Worm (Caenorhabditis elegans) whole organism, mixed stage, embryonic: ENCODE results near the gene clec-135.

Source experiments
- ces-1 ChIP-seq: fragments of 150-350 bp; optimal IDR thresholded peaks from 2 replicates; lab custom pipeline; 2014; ENCODE audit warnings: missing biosample characterization, missing genetic modification reagents, missing genetic modification characterization
- elt-1 ChIP-seq: sonication (generic microtip); optimal IDR thresholded peaks from 2 replicates; lab custom pipeline; 2017; ENCODE audit warnings: missing genetic modification characterization, mild to moderate bottlenecking, missing compliant biosample characterization, antibody characterized with exemption, moderate library complexity, borderline replicate concordance; ENCODE audit not compliant: insufficient read depth
- elt-3 ChIP-seq: fragments of 150-350 bp; optimal IDR thresholded peaks from 2 replicates; lab custom pipeline; 2014; ENCODE audit warnings: missing biosample characterization, missing genetic modification characterization
- lin-13 ChIP-seq: fragments of 150-350 bp; optimal IDR thresholded peaks from 2 replicates; lab custom pipeline; 2014; ENCODE audit warnings: missing biosample characterization, missing genetic modification characterization
- lsy-2 ChIP-seq: fragments of 150-350 bp; optimal IDR thresholded peaks from 2 replicates; lab custom pipeline; 2014; ENCODE audit warnings: missing biosample characterization, missing genetic modification characterization
- nhr-12 ChIP-seq: fragments of 150-350 bp; optimal IDR thresholded peaks from 2 replicates; lab custom pipeline; 2014; ENCODE audit warnings: missing biosample characterization, missing genetic modification characterization
- nhr-76 ChIP-seq: sonication (generic microtip); optimal IDR thresholded peaks from 2 replicates; lab custom pipeline; 2017; ENCODE audit warnings: missing biosample characterization, missing genetic modification characterization
- pha-4 ChIP-seq: fragments of 150-350 bp; optimal IDR thresholded peaks from 2 replicates; lab custom pipeline; 2018; ENCODE audit warnings: missing biosample characterization, missing genetic modification reagents, missing genetic modification characterization
- sptf-1 ChIP-seq: sonication (generic microtip); optimal IDR thresholded peaks from 2 replicates; lab custom pipeline; 2017; ENCODE audit warnings: mild to moderate bottlenecking, missing genetic modification characterization, moderate library complexity, missing compliant biosample characterization
- unc-39 ChIP-seq: fragments of 150-350 bp; optimal IDR thresholded peaks from 2 replicates; lab custom pipeline; 2014; ENCODE audit warnings: missing biosample characterization, missing genetic modification characterization
- unc-62 ChIP-seq: fragments of 150-350 bp; optimal IDR thresholded peaks from 2 replicates; lab custom pipeline; 2014; ENCODE audit warnings: missing biosample characterization, missing genetic modification reagents, missing genetic modification characterization

DNA sequence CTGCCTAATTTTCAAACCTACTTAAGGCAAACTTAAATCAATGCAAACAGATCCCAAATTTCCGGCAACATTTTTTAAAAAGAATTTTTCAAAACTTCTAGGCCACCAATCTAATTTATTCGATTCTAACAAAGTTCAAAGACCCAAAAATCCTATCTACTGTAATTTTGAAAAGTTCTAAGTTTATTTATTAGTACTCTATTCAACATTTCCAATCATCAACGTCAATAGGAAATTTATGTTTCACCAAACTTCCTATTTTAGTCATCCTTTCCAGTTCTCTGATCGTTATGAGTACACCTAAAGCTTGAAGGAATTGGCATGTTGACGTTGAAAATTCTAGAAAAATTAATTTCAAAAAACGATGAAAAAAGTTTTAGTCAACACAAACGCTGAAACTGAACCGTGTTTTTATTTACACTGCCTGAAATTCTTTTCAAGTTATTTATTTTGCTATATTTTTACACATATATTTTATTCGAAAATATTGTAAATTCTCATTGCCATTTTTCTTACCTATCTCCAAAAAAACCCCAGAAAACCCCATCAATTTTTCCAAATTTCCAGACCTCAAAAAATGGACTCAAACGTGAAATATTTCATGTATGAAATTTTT, 17.2 kb upstream of the clec-135 start, which contains the start of gene npr-42:
- TF ChIP-seq lin-13 (tag; lab: Kevin White, UChicago) (no peak), sptf-1 (tag; lab: Kevin White, UChicago) (no peak), elt-1 (tag; lab: Kevin White, UChicago) (no peak), pha-4 (tag; lab: Kevin White, UChicago) (no peak), ces-1 (GFP tag; lab: Kevin White, UChicago) (no peak), nhr-12 (no peak), unc-39 (tag; lab: Kevin White, UChicago) (no peak), unc-62 (GFP tag; lab: Kevin White, UChicago) (no peak), nhr-76 (tag; lab: Kevin White, UChicago) (no peak), lsy-2 (tag; lab: Kevin White, UChicago) (no peak), elt-3 (no peak)
